Worm (Caenorhabditis elegans) whole organism, L4/young adult: ENCODE measurements around the gene trul-1.

Experiments used
- W03F9.2 ChIP-seq: fragments of 150-350 bp; optimal IDR thresholded peaks from 2 replicates; lab custom pipeline; 2014; ENCODE audit warnings: missing biosample characterization, missing genetic modification characterization
- dao-5 ChIP-seq: sonication (generic microtip); optimal IDR thresholded peaks from 2 replicates; lab custom pipeline; 2016; ENCODE audit warnings: missing genotype, missing genetic modification characterization, moderate library complexity, missing compliant biosample characterization
- him-1 ChIP-seq: sonication (generic microtip); optimal IDR thresholded peaks from 2 replicates; lab custom pipeline; 2016; ENCODE audit warnings: missing genotype, missing genetic modification reagents, missing genetic modification characterization, missing compliant biosample characterization

The trul-1 gene

DNA sequence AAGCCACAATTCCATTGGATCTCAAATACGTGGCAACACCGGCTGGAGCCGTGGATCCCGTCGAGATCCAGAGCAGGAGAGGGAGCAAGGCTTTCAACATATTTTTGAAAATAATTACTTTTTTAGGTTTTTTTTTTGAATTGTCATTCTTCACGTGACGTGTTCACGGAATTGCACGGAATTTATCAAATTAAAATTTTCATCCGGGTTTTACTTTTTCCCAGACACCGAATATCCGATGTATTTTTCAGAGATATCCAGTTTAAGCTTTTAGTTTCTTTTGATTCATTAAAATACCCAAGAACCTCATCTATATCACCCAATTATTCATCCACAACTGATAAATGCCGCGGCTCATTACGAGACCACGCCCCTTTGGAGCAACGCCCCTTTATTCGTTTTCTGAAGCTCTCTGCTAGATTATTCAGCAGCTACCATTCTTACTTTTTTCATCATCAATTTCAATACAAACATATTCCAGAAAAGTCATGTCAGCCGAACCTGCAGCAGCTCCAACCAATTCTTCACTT, 14.6 kb upstream of the trul-1 start, which contains the start of the genes clec-117 and B0432.1:
Gene clec-117, minus strand, starts transcription at position 101 of the 530 bp plus-strand sequence.
Gene B0432.1, plus strand, starts transcription at position 480 of the 530 bp plus-strand sequence.
- TF ChIP-seq W03F9.2 (tag; lab: Kevin White, UChicago) = no peak

DNA sequence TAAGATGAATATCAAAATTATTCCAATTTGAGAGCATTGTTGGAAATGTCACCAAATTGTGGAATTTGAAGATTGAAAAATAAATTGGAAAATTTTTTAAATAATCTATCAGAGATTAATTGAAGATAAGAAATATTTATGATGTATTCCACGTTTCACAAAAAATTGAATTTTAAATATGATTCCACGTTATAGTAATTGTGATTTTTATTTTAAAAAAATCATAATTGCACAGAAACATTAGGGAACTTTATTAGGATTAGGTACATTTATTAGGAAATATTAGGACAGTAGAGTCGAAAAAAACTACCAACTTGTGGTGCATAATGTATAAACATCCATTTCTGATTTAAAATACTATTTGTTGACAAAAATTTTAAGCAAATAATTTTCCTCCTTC, 12.2 kb upstream of the trul-1 start, which contains the start of gene B0432.11:
Gene B0432.11, minus strand, starts transcription at position 101 of the 400 bp plus-strand sequence.
- no peak for TF ChIP-seq W03F9.2 (tag; lab: Kevin White, UChicago)

DNA sequence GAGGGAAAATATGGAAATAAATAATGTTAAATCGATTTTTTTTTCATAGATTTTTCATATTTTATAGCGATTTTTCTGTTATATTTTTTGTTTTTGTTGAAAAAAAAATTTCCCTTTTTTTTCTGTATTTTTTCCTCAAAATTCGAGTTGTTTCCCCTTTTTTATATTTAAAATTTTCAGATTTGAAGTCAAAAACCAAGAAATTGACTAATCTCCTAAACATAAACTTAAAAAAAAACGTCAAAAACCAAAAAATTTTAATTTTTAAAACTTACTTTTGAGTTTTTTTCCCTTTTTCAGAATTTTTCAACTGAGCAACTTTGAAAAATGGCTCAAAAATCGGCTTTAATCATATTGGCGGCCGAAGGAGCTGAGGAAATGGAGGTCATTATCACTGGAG, 7.9 kb upstream of the trul-1 start, which contains the start of gene djr-1.1:
Gene djr-1.1, plus strand, starts transcription at position 301 of the 400 bp plus-strand sequence.
- TF ChIP-seq W03F9.2 (tag; lab: Kevin White, UChicago) = no peak

DNA sequence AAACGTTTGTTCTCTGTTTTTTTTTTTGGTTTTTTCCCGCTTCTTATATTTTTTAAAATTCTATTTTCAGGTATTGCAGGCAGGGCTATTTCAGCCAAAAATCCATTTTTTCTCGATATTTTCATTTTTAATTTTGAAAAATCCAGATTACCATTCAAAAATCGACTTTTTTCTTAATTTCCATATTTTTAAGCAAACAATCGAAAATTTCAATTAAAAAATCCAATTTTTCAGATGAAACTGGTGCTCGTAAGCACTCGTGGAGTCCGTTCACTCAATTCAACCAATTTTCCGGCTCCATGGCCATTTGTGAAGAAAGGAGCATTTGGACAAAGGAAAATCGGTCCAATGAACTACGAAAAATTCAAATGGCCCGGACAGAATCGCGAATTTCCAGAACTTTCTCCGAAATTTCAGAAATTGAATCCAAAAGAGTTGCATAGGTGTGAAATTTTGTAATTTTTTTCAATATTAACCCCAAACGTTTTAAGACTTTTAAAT, 6.4 kb upstream of the trul-1 start, which contains the start of gene mrpl-41:
Gene mrpl-41, plus strand, starts transcription at position 235 of the 501 bp plus-strand sequence.
- no peak for TF ChIP-seq W03F9.2 (tag; lab: Kevin White, UChicago)

DNA sequence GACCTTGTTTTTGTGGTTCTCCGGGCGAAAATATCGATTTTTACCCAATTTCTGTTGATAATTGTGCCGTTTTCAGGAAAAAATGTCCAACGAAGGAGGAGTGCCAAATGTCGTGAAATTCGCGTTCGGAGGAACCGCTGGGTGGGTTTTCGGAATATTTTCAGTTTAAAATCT, 4.1 kb upstream of the trul-1 start, which contains the start of gene misc-1:
Gene misc-1, plus strand, starts transcription at position 75 of the 174 bp plus-strand sequence.
- TF ChIP-seq W03F9.2 (tag; lab: Kevin White, UChicago) (no peak), dao-5 (no peak), him-1 (tag; lab: Kevin White, UChicago) (no peak)

DNA sequence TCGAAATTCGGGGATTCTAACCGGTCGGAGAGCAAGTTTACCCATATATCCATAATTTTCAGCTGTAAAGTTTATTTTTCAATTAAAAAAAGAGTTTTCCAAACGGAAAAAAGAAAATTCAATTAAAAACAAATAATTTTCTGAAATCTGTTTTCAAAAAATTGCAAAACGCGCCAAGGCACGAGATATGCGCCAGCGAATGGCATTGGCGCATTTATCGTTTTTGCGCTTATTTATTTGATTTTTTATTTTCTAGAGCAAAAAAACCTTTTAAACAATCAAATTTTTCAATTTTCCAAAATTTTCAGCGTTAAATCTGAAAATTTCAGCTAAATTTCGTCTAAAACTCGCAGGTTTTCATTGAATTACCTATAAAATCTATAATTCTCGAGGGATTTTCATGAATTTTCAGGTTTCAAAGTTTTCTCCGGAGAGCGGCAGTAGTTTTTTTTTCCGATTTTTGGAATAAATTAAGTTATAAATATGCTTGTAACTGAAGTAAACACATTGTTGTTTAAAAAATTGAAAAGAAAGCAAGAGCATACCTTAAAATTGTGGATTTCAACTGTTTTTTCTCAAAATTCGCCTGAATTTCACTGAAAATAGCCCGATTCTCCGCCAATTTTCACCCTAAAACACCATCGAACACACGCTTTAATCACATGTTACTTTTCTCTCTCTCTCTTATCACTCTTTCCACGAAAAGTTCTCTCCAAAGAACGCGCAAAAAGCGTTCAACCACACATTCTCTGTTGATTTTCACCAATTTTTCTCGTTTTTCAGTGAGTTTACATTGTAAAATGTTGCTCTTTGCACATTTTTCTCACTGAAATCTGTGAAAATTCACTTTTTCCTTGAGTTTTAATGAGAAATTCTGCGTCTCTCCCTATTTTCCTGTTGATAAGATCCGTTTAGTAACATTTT, 3.5 kb upstream of the trul-1 start, which contains the start of gene B0432.10:
Gene B0432.10, minus strand, starts transcription at position 649 of the 924 bp plus-strand sequence.
- TF ChIP-seq dao-5 (no peak), him-1 (tag; lab: Kevin White, UChicago) (no peak), W03F9.2 (tag; lab: Kevin White, UChicago) (peak; percentile 84)

DNA sequence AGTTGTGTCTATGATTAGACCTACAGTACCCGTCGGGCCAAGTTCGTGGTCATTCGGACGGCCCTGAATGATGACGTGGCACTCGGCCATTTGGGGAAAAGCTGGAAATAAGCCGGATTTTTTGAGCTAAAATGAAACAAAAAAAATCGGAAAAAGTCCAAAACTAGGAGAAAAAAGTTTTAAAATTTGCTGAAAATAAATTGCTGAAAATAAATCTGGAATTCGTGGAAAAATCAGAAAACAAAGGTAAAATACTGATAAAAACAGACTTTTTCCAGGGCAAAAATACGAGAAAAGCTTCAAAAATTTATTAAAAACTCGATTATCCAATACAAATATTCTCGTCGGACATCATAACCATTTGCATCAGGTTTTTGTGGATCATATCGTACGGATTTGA, 1.2 kb upstream of the trul-1 start, which contains the start of gene B0432.9:
Gene B0432.9, minus strand, starts transcription at position 101 of the 400 bp plus-strand sequence.
- TF ChIP-seq dao-5 (no peak), him-1 (tag; lab: Kevin White, UChicago) (no peak), W03F9.2 (tag; lab: Kevin White, UChicago) (no peak)

DNA sequence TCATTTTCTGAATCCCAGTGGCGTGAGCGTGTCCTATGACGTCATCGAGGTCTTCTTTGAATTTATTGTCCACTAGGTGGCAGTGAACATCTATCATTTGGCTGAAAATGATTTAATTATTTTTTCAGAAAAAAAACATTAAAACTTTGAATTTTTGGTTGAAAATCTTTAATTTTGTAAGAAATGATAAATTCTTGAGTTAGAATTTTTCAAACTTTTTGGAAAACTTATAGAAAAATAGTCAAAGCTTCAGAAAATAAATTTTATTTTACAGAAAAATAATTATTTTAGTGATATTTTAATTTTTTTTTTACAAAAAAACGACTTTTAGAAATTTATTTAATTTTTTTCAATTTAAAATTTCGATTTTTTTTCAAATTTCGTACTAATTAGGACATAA, 3.7 kb downstream of the trul-1 start, which contains the start of gene B0432.8:
Gene B0432.8, minus strand, starts transcription at position 101 of the 400 bp plus-strand sequence.
- TF ChIP-seq W03F9.2 (tag; lab: Kevin White, UChicago) (no peak), dao-5 (no peak), him-1 (tag; lab: Kevin White, UChicago) (no peak)

DNA sequence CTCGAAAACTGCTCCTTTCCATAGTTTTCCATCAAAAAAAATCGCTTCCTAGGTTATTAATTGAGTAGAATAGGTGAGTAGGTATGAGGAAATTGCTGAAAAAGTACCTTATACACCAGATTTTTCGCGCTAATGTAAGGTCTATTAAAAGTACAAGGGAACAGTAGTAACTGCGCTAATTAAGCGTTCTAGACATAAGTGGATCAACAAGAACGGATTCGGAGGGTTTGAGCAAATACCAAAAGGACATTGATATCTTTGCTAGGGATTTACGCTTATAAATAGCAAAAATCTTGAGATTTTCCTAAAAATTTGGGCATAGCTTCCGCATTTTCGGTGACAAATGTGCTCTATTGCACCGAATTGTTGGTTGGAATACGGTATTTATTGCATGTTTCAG, 8.5 kb downstream of the trul-1 start, which contains the start of gene B0432.7:
Gene B0432.7, minus strand, starts transcription at position 101 of the 400 bp plus-strand sequence.
- TF ChIP-seq W03F9.2 (tag; lab: Kevin White, UChicago) (no peak), him-1 (tag; lab: Kevin White, UChicago) (no peak), dao-5 (no peak)

DNA sequence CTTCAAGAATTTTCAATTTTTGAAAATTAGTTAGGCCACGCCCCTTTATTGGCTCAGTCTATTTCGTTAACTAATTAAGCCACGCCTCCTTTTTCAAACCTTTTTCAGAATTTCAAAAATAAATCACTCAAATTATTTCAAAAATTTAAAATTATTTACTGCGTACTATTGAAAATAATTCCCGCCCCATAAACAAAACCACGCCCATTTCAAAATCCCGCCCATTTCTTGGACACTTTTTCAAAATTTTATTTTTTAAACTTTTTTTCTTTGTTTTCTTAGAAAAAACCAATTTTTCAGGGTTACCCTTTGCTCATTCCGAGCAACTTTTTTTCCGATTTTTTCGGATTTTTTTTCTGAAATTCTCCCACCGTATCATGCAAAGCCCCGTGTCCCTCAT, 18.3 kb downstream of the trul-1 start, which contains the start of gene B0432.14:
Gene B0432.14, plus strand, starts transcription at position 301 of the 400 bp plus-strand sequence.
- TF ChIP-seq him-1 (tag; lab: Kevin White, UChicago) (no peak), dao-5 (no peak), W03F9.2 (tag; lab: Kevin White, UChicago) (no peak)

DNA sequence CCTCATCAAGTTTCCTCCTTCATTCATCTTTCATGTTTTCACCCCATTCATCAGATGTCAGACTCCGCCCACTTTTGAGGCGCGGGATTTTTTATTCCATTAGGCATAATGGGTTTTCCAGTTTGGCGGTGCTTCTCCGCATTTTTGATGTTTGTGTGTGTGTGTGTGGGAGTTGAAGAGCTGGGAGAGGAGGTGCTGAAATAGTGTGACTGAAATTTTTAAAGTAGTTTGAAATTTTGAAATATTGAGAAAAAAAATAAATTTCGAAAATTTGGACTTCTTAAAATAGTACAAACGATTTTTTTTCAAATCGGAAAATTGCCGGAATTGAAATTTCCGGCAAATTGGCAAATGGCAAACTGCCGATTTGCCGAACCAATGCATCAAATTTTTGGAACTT, 18.8 kb downstream of the trul-1 start, which contains the start of gene scc-2:
Gene scc-2, minus strand, starts transcription at position 101 of the 400 bp plus-strand sequence.
- TF ChIP-seq W03F9.2 (tag; lab: Kevin White, UChicago) = no peak
- no peak for TF ChIP-seq dao-5
- TF ChIP-seq him-1 (tag; lab: Kevin White, UChicago) = no peak

DNA sequence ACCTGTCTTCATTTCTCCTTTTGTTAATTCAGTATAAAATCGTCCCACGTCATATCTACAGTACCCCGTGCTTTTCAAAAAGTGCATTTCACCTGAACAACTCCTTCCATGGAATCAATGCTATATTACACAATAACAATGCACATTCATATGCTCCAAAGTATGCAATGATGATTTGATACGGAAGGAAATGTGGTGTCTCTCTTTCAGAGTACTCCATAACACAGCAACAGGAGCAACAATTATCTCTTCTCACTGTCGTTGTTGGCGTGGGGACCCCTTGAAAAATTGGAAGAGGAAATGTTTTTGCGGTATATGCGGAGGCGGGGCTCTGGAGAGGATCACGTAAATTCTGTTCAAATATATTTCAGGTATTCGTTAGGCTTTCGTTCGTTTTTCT, 24.9 kb downstream of the trul-1 start, which contains the start of gene cat-2:
Gene cat-2, plus strand, starts transcription at position 301 of the 400 bp plus-strand sequence.
- TF ChIP-seq W03F9.2 (tag; lab: Kevin White, UChicago) = no peak
- no peak for TF ChIP-seq him-1 (tag; lab: Kevin White, UChicago)
- TF ChIP-seq dao-5 = no peak

DNA sequence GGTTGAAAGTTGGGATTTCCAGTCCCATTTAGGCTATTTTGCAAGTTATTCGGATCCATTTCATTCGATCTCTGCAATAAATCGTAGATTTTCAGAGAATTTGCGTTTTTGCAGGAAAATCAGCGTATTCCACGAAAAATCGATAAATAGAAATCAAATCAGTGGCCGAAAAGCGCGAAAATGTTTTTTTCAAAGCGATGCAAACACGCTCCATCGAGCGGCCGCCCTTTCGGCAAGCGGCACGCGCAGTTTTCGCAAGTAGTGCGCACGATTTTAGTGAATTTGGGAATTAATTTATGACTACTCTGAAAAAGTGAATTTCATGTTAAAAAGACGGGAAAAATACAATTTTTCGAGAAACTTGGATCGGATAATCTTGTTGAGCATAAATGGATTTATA, 27.3 kb downstream of the trul-1 start:
- peak; percentile 32 for TF ChIP-seq dao-5
- TF ChIP-seq him-1 (tag; lab: Kevin White, UChicago) = peak; percentile 49
- TF ChIP-seq W03F9.2 (tag; lab: Kevin White, UChicago) = peak; percentile 93

DNA sequence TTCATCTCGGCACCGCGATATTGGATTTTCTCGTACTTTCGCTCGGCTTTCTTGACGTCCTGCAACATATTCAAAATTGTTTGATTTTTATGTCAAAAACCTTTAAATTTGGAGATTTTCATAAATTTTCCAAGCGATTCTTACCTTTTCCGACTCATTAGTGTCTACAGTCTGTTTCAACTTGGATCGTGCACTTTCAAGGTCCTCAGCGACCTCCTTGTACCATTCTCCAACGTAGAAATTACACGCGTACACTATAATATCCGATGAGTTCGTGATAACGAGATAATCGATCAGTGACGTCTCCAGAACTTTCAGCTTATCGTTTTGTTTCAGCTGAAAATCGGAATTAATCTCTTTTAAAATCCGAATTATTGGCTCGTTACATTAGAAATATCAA, 34.6 kb downstream of the trul-1 start:
- TF ChIP-seq W03F9.2 (tag; lab: Kevin White, UChicago) (no peak), dao-5 (no peak), him-1 (tag; lab: Kevin White, UChicago) (no peak)
